Fruit fly (Drosophila melanogaster) whole organism, prepupa: ENCODE results near the gene Tsp29Fa.

ENCODE experiments used
- CG11762 ChIP-seq: fragments of 200-800 bp; sonication (Bioruptor generic); optimal IDR thresholded peaks from 3 replicates; lab custom pipeline; 2016; ENCODE audit warnings: missing biosample characterization, missing genetic modification characterization; ENCODE audit not compliant: insufficient read depth
- CG6792 ChIP-seq: fragments of 200-800 bp; sonication (Bioruptor generic); optimal IDR thresholded peaks from 3 replicates; lab custom pipeline; 2016; ENCODE audit warnings: missing biosample characterization, missing genetic modification characterization
- CG6854 ChIP-seq: fragments of 200-800 bp; sonication (Bioruptor generic); optimal IDR thresholded peaks from 2 replicates; lab custom pipeline; 2017; ENCODE audit warnings: missing biosample characterization, mild to moderate bottlenecking, missing genetic modification characterization
- CG9139 ChIP-seq: fragments of 200-800 bp; sonication (Bioruptor generic); optimal IDR thresholded peaks from 3 replicates; lab custom pipeline; 2017; ENCODE audit warnings: missing biosample characterization, mild to moderate bottlenecking, missing genetic modification characterization
- Eip93F ChIP-seq: fragments of 200-800 bp; sonication (Bioruptor generic); optimal IDR thresholded peaks from 2 replicates; lab custom pipeline; 2016; ENCODE audit warnings: missing biosample characterization, mild to moderate bottlenecking, missing genetic modification characterization
- Met ChIP-seq: fragments of 200-800 bp; sonication (Bioruptor generic); optimal IDR thresholded peaks from 3 replicates; lab custom pipeline; 2016; ENCODE audit warnings: missing biosample characterization, missing genetic modification characterization

dm6 chr2L:8933710-8934242 lies at the start of gene Tsp29Fa:
- TF ChIP-seq Eip93F (GFP tag; lab: Kevin White, UChicago) (no peak), Met (GFP tag; lab: Kevin White, UChicago) (no peak), CG9139 (GFP tag; lab: Kevin White, UChicago) (no peak), CG11762 (GFP tag; lab: Kevin White, UChicago) (no peak), CG6792 (no peak), CG6854 (GFP tag; lab: Kevin White, UChicago) (no peak)
